Worm (Caenorhabditis elegans) whole organism, mixed stage, embryonic: Measurements from ENCODE around the gene EEED8.4.

Source experiments
- M03D4.4 ChIP-seq: sonication (generic microtip); optimal IDR thresholded peaks from 2 replicates; lab custom pipeline; 2017; ENCODE audit warnings: mild to moderate bottlenecking, missing genetic modification characterization, missing compliant biosample characterization
- bed-3 ChIP-seq: fragments of 200-800 bp; sonication (Bioruptor generic); optimal IDR thresholded peaks from 3 replicates; lab custom pipeline; 2018; ENCODE audit warnings: mild to moderate bottlenecking, missing genetic modification characterization, moderate library complexity, missing compliant biosample characterization
- blmp-1 ChIP-seq: fragments of 150-350 bp; optimal IDR thresholded peaks from 2 replicates; lab custom pipeline; 2014; ENCODE audit warnings: missing biosample characterization, missing genetic modification characterization
- ceh-43 ChIP-seq: fragments of 200-800 bp; sonication (Bioruptor generic); optimal IDR thresholded peaks from 2 replicates; lab custom pipeline; 2018; ENCODE audit warnings: mild to moderate bottlenecking, missing genetic modification characterization, moderate library complexity, missing compliant biosample characterization
- ceh-83 ChIP-seq: fragments of 200-800 bp; sonication (Bioruptor generic); optimal IDR thresholded peaks from 2 replicates; lab custom pipeline; 2018; ENCODE audit warnings: mild to moderate bottlenecking, missing genetic modification characterization, missing compliant biosample characterization
- ces-1 ChIP-seq: fragments of 150-350 bp; optimal IDR thresholded peaks from 2 replicates; lab custom pipeline; 2014; ENCODE audit warnings: missing biosample characterization, missing genetic modification reagents, missing genetic modification characterization
- cnd-1 ChIP-seq: fragments of 200-800 bp; sonication (Bioruptor generic); optimal IDR thresholded peaks from 2 replicates; lab custom pipeline; 2018; ENCODE audit warnings: mild to moderate bottlenecking, missing genetic modification characterization, missing compliant biosample characterization
- drap-1 ChIP-seq: fragments of 200-800 bp; sonication (Bioruptor generic); optimal IDR thresholded peaks from 3 replicates; lab custom pipeline; 2018; ENCODE audit warnings: mild to moderate bottlenecking, missing genetic modification characterization, missing compliant biosample characterization
- elt-1 ChIP-seq: sonication (generic microtip); optimal IDR thresholded peaks from 2 replicates; lab custom pipeline; 2017; ENCODE audit warnings: missing genetic modification characterization, mild to moderate bottlenecking, missing compliant biosample characterization, antibody characterized with exemption, moderate library complexity, borderline replicate concordance; ENCODE audit not compliant: insufficient read depth
- elt-3 ChIP-seq: fragments of 150-350 bp; optimal IDR thresholded peaks from 2 replicates; lab custom pipeline; 2014; ENCODE audit warnings: missing biosample characterization, missing genetic modification characterization
- flh-1 ChIP-seq: fragments of 200-800 bp; sonication (Bioruptor generic); optimal IDR thresholded peaks from 2 replicates; lab custom pipeline; 2018; ENCODE audit warnings: mild to moderate bottlenecking, missing genetic modification characterization, moderate library complexity, missing compliant biosample characterization
- ham-2 ChIP-seq: fragments of 200-800 bp; sonication (Bioruptor generic); optimal IDR thresholded peaks from 2 replicates; lab custom pipeline; 2018; ENCODE audit warnings: mild to moderate bottlenecking, missing genetic modification characterization, missing compliant biosample characterization
- hlh-1 ChIP-seq: fragments of 150-350 bp; optimal IDR thresholded peaks from 2 replicates; lab custom pipeline; 2014; ENCODE audit warnings: missing biosample characterization, missing genetic modification reagents, missing genetic modification characterization
- lin-13 ChIP-seq: fragments of 150-350 bp; optimal IDR thresholded peaks from 2 replicates; lab custom pipeline; 2014; ENCODE audit warnings: missing biosample characterization, missing genetic modification characterization
- lin-32 ChIP-seq: fragments of 200-800 bp; sonication (Bioruptor generic); optimal IDR thresholded peaks from 2 replicates; lab custom pipeline; 2018; ENCODE audit warnings: mild to moderate bottlenecking, missing genetic modification characterization, missing compliant biosample characterization
- lsy-2 ChIP-seq: fragments of 150-350 bp; optimal IDR thresholded peaks from 2 replicates; lab custom pipeline; 2014; ENCODE audit warnings: missing biosample characterization, missing genetic modification characterization
- mep-1 ChIP-seq: fragments of 150-350 bp; optimal IDR thresholded peaks from 2 replicates; lab custom pipeline; 2017; ENCODE audit warnings: missing biosample characterization, missing genetic modification reagents, missing genetic modification characterization, inconsistent platforms
- mls-2 ChIP-seq: sonication (generic microtip); optimal IDR thresholded peaks from 2 replicates; lab custom pipeline; 2016; ENCODE audit warnings: mild to moderate bottlenecking, missing genetic modification characterization, moderate library complexity, missing compliant biosample characterization
- nhr-12 ChIP-seq: fragments of 150-350 bp; optimal IDR thresholded peaks from 2 replicates; lab custom pipeline; 2014; ENCODE audit warnings: missing biosample characterization, missing genetic modification characterization
- nhr-237 ChIP-seq: fragments of 150-350 bp; optimal IDR thresholded peaks from 2 replicates; lab custom pipeline; 2014; ENCODE audit warnings: missing biosample characterization, missing genetic modification characterization
- nhr-28 ChIP-seq: fragments of 150-350 bp; optimal IDR thresholded peaks from 2 replicates; lab custom pipeline; 2014; ENCODE audit warnings: missing biosample characterization, missing genetic modification characterization
- nhr-76 ChIP-seq: sonication (generic microtip); optimal IDR thresholded peaks from 2 replicates; lab custom pipeline; 2017; ENCODE audit warnings: missing biosample characterization, missing genetic modification characterization
- pha-4 ChIP-seq: fragments of 150-350 bp; optimal IDR thresholded peaks from 2 replicates; lab custom pipeline; 2018; ENCODE audit warnings: missing biosample characterization, missing genetic modification reagents, missing genetic modification characterization
- sem-2 ChIP-seq: fragments of 200-800 bp; sonication (Bioruptor generic); optimal IDR thresholded peaks from 2 replicates; lab custom pipeline; 2018; ENCODE audit warnings: mild to moderate bottlenecking, missing genetic modification characterization, missing compliant biosample characterization
- snpc-4 ChIP-seq: fragments of 150-350 bp; optimal IDR thresholded peaks from 2 replicates; lab custom pipeline; 2014; ENCODE audit warnings: missing biosample characterization, missing genetic modification characterization
- tbx-8 ChIP-seq: fragments of 200-800 bp; sonication (Bioruptor generic); optimal IDR thresholded peaks from 2 replicates; lab custom pipeline; 2018; ENCODE audit warnings: mild to moderate bottlenecking, missing genetic modification characterization, moderate library complexity, missing compliant biosample characterization
- unc-120 ChIP-seq: sonication (generic microtip); optimal IDR thresholded peaks from 2 replicates; lab custom pipeline; 2017; ENCODE audit warnings: missing genetic modification characterization, missing compliant biosample characterization; ENCODE audit not compliant: poor library complexity, severe bottlenecking
- unc-39 ChIP-seq: fragments of 150-350 bp; optimal IDR thresholded peaks from 2 replicates; lab custom pipeline; 2014; ENCODE audit warnings: missing biosample characterization, missing genetic modification characterization
- unc-62 ChIP-seq: fragments of 150-350 bp; optimal IDR thresholded peaks from 2 replicates; lab custom pipeline; 2014; ENCODE audit warnings: missing biosample characterization, missing genetic modification reagents, missing genetic modification characterization
- ztf-11 ChIP-seq: fragments of 150-350 bp; optimal IDR thresholded peaks from 2 replicates; lab custom pipeline; 2014; ENCODE audit warnings: missing biosample characterization, missing genetic modification characterization

The EEED8.4 gene

DNA sequence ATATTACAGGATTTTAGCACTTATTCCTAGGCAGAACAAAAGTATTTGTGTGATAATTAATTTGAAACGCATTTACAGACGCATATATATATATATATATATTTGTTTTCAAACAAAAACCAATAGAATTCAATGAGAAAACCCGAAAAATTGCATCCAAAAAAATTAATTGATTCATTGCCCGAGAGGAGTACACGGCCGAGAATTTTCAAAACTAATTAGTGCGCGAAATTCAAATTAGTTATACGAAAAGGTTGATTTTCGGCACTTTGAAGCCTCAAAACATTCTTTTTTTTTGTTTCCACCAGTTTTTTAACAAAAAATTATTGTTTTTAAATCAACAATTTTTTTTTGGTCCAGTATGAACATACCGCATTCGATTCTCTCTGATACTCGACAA lies 17.7 kb upstream of the EEED8.4 start:
- TF ChIP-seq nhr-76 (tag; lab: Kevin White, UChicago) (no peak), drap-1 (no peak), elt-1 (no peak), flh-1 (GFP tag; lab: Kevin White, UChicago) (no peak), mep-1 (tag; lab: Kevin White, UChicago) (no peak), ceh-83 (GFP tag; lab: Kevin White, UChicago) (no peak), lin-32 (GFP tag; lab: Kevin White, UChicago) (no peak), cnd-1 (tag; lab: Kevin White, UChicago) (no peak), tbx-8 (GFP tag; lab: Kevin White, UChicago) (no peak)
- TF ChIP-seq, all 35 proteins: peak for 0

DNA sequence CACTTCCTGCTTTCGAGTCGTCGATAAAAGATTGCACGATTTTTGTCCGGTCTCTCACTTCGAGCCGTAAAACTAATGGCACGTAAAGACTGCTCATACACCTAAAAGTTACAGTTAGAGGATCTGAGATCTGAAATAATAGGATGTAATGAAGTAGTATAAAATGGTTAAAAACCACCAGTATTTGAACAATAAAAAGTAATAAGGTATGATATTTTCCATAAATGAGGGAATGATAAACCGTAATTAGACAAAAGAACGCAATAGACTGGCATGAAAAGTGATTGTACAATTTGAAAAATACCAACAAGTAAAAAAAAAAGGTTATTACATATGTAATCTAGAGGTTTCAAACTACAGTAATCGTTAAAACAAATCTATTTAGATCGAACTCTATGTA lies 16.0 kb upstream of the EEED8.4 start, which contains the start of gene brap-2:
brap-2 (minus strand) TSS at position 101 of the 400 bp plus-strand sequence.
- TF ChIP-seq nhr-12 (no peak), ces-1 (GFP tag; lab: Kevin White, UChicago) (no peak), unc-120 (tag; lab: Kevin White, UChicago) (no peak)

DNA sequence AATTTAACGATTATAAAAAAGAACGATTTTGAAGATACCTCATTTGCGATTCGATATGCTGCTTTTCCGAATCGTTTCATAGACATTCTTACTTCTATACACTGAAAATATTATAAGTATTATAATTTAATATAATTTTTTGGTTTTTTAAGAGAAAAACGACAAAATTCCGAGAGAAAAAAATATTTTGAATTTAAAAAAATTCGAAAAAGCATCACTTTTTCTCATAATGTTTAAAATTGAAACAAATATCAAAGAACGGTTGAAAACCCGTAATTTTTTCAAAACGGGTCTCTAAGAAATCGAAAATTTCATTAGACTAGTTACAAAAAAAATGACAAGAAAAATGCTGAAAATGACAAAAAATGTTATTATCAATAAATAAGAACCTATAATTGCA lies 13.5 kb upstream of the EEED8.4 start, which contains the start of gene pink-1:
pink-1 (minus strand) TSS at position 101 of the 400 bp plus-strand sequence.
- no peak for TF ChIP-seq snpc-4 (tag; lab: Kevin White, UChicago)
- no peak for TF ChIP-seq cnd-1 (tag; lab: Kevin White, UChicago)
- TF ChIP-seq flh-1 (GFP tag; lab: Kevin White, UChicago): no peak
- no peak for TF ChIP-seq unc-62
- no peak for TF ChIP-seq lin-13 (tag; lab: Kevin White, UChicago)
- no peak for TF ChIP-seq elt-3 (tag; lab: Kevin White, UChicago)
- TF ChIP-seq elt-1: no peak
- no peak for TF ChIP-seq nhr-76 (tag; lab: Kevin White, UChicago)
- TF ChIP-seq ces-1 (GFP tag; lab: Kevin White, UChicago): no peak
- no peak for TF ChIP-seq pha-4 (tag; lab: Kevin White, UChicago)
- no peak for TF ChIP-seq tbx-8 (GFP tag; lab: Kevin White, UChicago)
- no peak for TF ChIP-seq nhr-28

DNA sequence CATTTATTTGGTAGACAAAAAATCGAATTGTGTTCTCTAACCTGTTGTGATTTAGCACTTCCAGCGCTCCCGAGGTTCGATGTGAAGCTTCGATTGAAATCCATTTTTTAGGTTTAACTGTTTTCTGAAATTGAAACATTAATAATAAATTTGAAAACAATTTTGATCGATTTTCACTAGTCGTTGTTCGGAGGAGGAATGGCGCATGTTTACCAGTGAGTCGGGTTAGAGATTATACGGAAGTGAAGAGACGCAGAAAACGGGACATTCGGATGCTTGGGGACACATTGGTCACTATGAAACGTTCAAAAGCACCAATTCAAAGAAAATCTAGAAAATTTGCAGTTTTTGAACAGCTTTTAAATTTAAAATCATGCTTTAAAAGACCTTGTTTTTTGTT lies 10.3 kb upstream of the EEED8.4 start, which contains the start of gene fbxl-3:
fbxl-3 (minus strand) TSS at position 124 of the 400 bp plus-strand sequence.
- TF ChIP-seq pha-4 (tag; lab: Kevin White, UChicago): peak; percentile 65
- TF ChIP-seq ztf-11 (tag; lab: Kevin White, UChicago): no peak
- TF ChIP-seq unc-39 (tag; lab: Kevin White, UChicago): no peak

DNA sequence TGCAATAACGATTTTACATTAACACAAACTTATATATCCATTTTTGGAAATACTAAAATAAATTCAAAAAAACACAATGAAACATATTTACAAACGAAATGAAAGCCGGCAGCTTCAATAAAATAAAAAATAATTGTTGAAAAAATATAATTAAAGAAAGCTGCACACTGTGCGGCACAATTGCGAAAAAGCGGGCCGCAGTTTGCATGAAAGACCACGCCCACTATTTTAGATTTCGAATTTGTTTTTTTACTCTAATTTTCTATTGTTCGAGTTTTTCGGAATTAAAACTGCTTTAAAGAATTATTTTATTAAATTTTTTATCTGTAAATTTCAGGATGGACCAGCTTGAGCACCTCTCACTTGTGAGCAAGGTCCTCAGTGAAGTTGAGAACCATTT lies 9.9 kb upstream of the EEED8.4 start, which contains the start of gene mog-5:
mog-5 (plus strand) TSS at position 338 of the 400 bp plus-strand sequence.
- peak; percentile 74 for TF ChIP-seq ces-1 (GFP tag; lab: Kevin White, UChicago)
- TF ChIP-seq cnd-1 (tag; lab: Kevin White, UChicago): no peak
- TF ChIP-seq mep-1 (tag; lab: Kevin White, UChicago): peak; percentile 33
- TF ChIP-seq M03D4.4: peak; percentile 74
- TF ChIP-seq nhr-237 (tag; lab: Kevin White, UChicago): peak; percentile 8
- peak; percentile 18 for TF ChIP-seq blmp-1 (tag; lab: Kevin White, UChicago)
- peak; percentile 16 for TF ChIP-seq sem-2 (GFP tag; lab: Kevin White, UChicago)
- TF ChIP-seq hlh-1 (tag; lab: Kevin White, UChicago): peak; percentile 52
- TF ChIP-seq ham-2 (GFP tag; lab: Kevin White, UChicago): peak; percentile 58
- no peak for TF ChIP-seq lin-13 (tag; lab: Kevin White, UChicago)
- no peak for TF ChIP-seq mls-2 (tag; lab: Kevin White, UChicago)
- TF ChIP-seq bed-3 (GFP tag; lab: Kevin White, UChicago): peak; percentile 40
- TF ChIP-seq lsy-2 (tag; lab: Kevin White, UChicago): peak; percentile 15
- peak; percentile 86 for TF ChIP-seq ceh-43 (GFP tag; lab: Kevin White, UChicago)
- peak; percentile 40 for TF ChIP-seq drap-1
